Worm (Caenorhabditis elegans) whole organism, L3 larva: Measurements from ENCODE around the gene ints-11.

Source experiments
- ZK546.5 ChIP-seq: sonication (generic microtip); optimal IDR thresholded peaks from 2 replicates; lab custom pipeline; 2017; ENCODE audit warnings: missing biosample characterization, missing genetic modification characterization
- ceh-82 ChIP-seq: fragments of 150-350 bp; optimal IDR thresholded peaks from 2 replicates; lab custom pipeline; 2014; ENCODE audit warnings: missing biosample characterization, missing genetic modification characterization
- jun-1 ChIP-seq: fragments of 150-350 bp; optimal IDR thresholded peaks from 2 replicates; lab custom pipeline; 2014; ENCODE audit warnings: missing biosample characterization, missing genetic modification reagents, missing genetic modification characterization
- lin-39 ChIP-seq: fragments of 150-350 bp; optimal IDR thresholded peaks from 2 replicates; lab custom pipeline; 2018; ENCODE audit warnings: missing biosample characterization, missing genetic modification reagents, missing genetic modification characterization
- nhr-11 ChIP-seq: fragments of 150-350 bp; optimal IDR thresholded peaks from 2 replicates; lab custom pipeline; 2014; ENCODE audit warnings: missing biosample characterization, missing genetic modification characterization
- nhr-12 ChIP-seq: fragments of 150-350 bp; optimal IDR thresholded peaks from 2 replicates; lab custom pipeline; 2014; ENCODE audit warnings: missing biosample characterization, missing genetic modification characterization
- nhr-23 ChIP-seq: fragments of 150-350 bp; optimal IDR thresholded peaks from 2 replicates; lab custom pipeline; 2014; ENCODE audit warnings: missing biosample characterization, missing genetic modification reagents, missing genetic modification characterization
- nhr-25 ChIP-seq: sonication (generic microtip); optimal IDR thresholded peaks from 2 replicates; lab custom pipeline; 2017; ENCODE audit warnings: missing biosample characterization, missing genetic modification characterization
- ztf-11 ChIP-seq: fragments of 150-350 bp; optimal IDR thresholded peaks from 2 replicates; lab custom pipeline; 2014; ENCODE audit warnings: missing biosample characterization, missing genetic modification characterization

- TF ChIP-seq lin-39 (tag; lab: Kevin White, UChicago) (no peak), ceh-82 (tag; lab: Kevin White, UChicago) (no peak), ZK546.5 (tag; lab: Kevin White, UChicago) (no peak), nhr-23 (tag; lab: Kevin White, UChicago) (no peak), nhr-25 (tag; lab: Kevin White, UChicago) (peak; percentile 16), nhr-12 (tag; lab: Kevin White, UChicago) (no peak), ztf-11 (tag; lab: Kevin White, UChicago) (no peak), jun-1 (tag; lab: Kevin White, UChicago) (no peak), nhr-11 (tag; lab: Kevin White, UChicago) (no peak)
Measured at ce11 chrII:8137379-8137778, 5.9 kb downstream of the ints-11 start.
